Worm (Caenorhabditis elegans) whole organism, young adult: ENCODE results near the gene lin-52.

Experiments used
- B0019.2 ChIP-seq: fragments of 200-800 bp; sonication (Bioruptor generic); conservative IDR thresholded peaks from 2 replicates; pipeline ENCODE4 v1.3.6; 2022; ENCODE audit warnings: missing genetic modification reagents, missing genetic modification characterization, missing compliant biosample characterization
- D2030.7 ChIP-seq: fragments of 200-800 bp; sonication (Bioruptor generic); IDR thresholded peaks from 2 replicates; pipeline ENCODE4 v1.3.6; 2022; ENCODE audit warnings: missing genetic modification reagents, missing genetic modification characterization, missing compliant biosample characterization
- F55B11.4 ChIP-seq: sonication (generic microtip); optimal IDR thresholded peaks from 2 replicates; lab custom pipeline; 2016; ENCODE audit warnings: missing compliant biosample characterization, missing genetic modification characterization, borderline replicate concordance; ENCODE audit not compliant: insufficient read depth
- K11D2.4 ChIP-seq: fragments of 200-800 bp; sonication (Bioruptor generic); IDR thresholded peaks from 2 replicates; pipeline ENCODE4 v1.3.6; 2022; ENCODE audit warnings: missing genetic modification reagents, missing genetic modification characterization, missing compliant biosample characterization
- ZK185.1 ChIP-seq: sonication (generic microtip); optimal IDR thresholded peaks from 2 replicates; lab custom pipeline; 2016; ENCODE audit warnings: mild to moderate bottlenecking, missing genetic modification characterization, missing compliant biosample characterization; ENCODE audit not compliant: poor library complexity, severe bottlenecking
- ama-1 ChIP-seq, 3 experiments: fragments of 150-350 bp in 1 of 3; sonication (generic microtip) in 2 of 3; optimal IDR thresholded peaks; 2 replicates each; lab custom pipeline; 2014 to 2018; ENCODE audit warnings: missing biosample characterization in 2 of 3, missing genetic modification characterization in 2 of 3, missing genetic modification reagents in 2 of 3
- aptf-2 ChIP-seq: fragments of 200-800 bp; sonication (Bioruptor generic); conservative IDR thresholded peaks from 2 replicates; pipeline ENCODE4 v1.3.6; 2022; ENCODE audit warnings: missing genetic modification reagents, missing genetic modification characterization, missing compliant biosample characterization
- attf-5 ChIP-seq: fragments of 200-800 bp; sonication (Bioruptor generic); optimal IDR thresholded peaks from 2 replicates; lab custom pipeline; 2018; ENCODE audit warnings: mild to moderate bottlenecking, missing genetic modification characterization, missing compliant biosample characterization
- cebp-1 ChIP-seq, 2 experiments: fragments of 200-800 bp in 1 of 2; sonication (Bioruptor generic) in 1 of 2; sonication (generic microtip) in 1 of 2; IDR thresholded peaks in 1 of 2; optimal IDR thresholded peaks in 1 of 2; 2 replicates each; pipeline versions ENCODE4 v1.3.6 to Lab custom; 2017 to 2022; ENCODE audit warnings: missing compliant biosample characterization in 2 of 2, missing genetic modification characterization in 2 of 2, mild to moderate bottlenecking in 1 of 2, missing genetic modification reagents in 1 of 2, moderate library complexity in 1 of 2
- efl-1 ChIP-seq: fragments of 150-350 bp; optimal IDR thresholded peaks from 2 replicates; lab custom pipeline; 2014; ENCODE audit warnings: missing biosample characterization, missing genetic modification reagents, missing genetic modification characterization
- lin-35 ChIP-seq, 3 experiments: fragments of 150-350 bp in 2 of 3; sonication (generic microtip) in 1 of 3; optimal IDR thresholded peaks; 2 replicates each; lab custom pipeline; 2014 to 2018; ENCODE audit warnings: missing biosample characterization in 3 of 3, missing genetic modification characterization in 3 of 3, missing genetic modification reagents in 3 of 3
- snpc-3.4 ChIP-seq: sonication (generic microtip); optimal IDR thresholded peaks from 2 replicates; lab custom pipeline; 2017; ENCODE audit warnings: missing genetic modification characterization, mild to moderate bottlenecking, missing compliant biosample characterization, antibody characterized with exemption, moderate library complexity, missing genotype, missing genetic modification reagents
- snpc-4 ChIP-seq, 5 experiments: fragments of 150-350 bp in 1 of 5; sonication (generic microtip) in 4 of 5; optimal IDR thresholded peaks; 2 replicates each; lab custom pipeline; 2014 to 2018; ENCODE audit warnings: missing genetic modification characterization in 5 of 5, missing biosample characterization in 3 of 5, antibody characterized with exemption in 2 of 5, mild to moderate bottlenecking in 2 of 5, missing compliant biosample characterization in 2 of 5, missing genotype in 2 of 5, moderate library complexity in 2 of 5, missing genetic modification reagents in 1 of 5
- unc-130 ChIP-seq: sonication (generic microtip); optimal IDR thresholded peaks from 2 replicates; lab custom pipeline; 2016; ENCODE audit warnings: missing genetic modification reagents, missing genetic modification characterization, missing compliant biosample characterization

DNA sequence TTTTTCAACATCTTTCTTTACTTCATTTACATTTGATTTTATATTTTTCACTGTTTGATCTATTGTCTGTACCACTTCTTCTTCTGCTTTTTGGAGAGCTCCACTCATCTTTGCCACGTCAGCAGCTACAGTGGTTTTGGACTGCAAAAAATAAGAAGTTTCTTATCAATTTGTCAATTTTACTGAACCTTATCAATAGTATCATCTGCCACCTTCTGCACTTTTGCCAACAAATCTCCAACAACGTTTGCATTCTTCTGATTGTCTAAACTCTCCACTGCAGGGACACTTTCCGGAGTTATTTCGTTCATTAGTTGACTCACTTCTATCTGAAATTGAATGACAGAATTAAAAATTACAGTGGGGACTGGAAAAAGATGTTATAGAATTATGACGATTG is 37.8 kb downstream of the lin-52 start:
- TF ChIP-seq B0019.2 (GFP tag; lab: Robert Waterston, UW) (no peak), lin-35 (GFP tag; optimal IDR thresholded peaks at IDR 0.05; lab: Kevin White, UChicago) (no peak), ama-1 (optimal IDR thresholded peaks at IDR 0.05; lab: Kevin White, UChicago) (no peak), ama-1 (GFP tag; optimal IDR thresholded peaks at IDR 0.05; lab: Kevin White, UChicago) (no peak), attf-5 (GFP tag; lab: Kevin White, UChicago) (no peak), aptf-2 (GFP tag; lab: Robert Waterston, UW) (no peak), D2030.7 (GFP tag; lab: Robert Waterston, UW) (no peak), cebp-1 (GFP tag; IDR thresholded peaks at IDR 0.05; lab: Robert Waterston, UW) (no peak), cebp-1 (tag; optimal IDR thresholded peaks at IDR 0.05; lab: Kevin White, UChicago) (no peak), F55B11.4 (no peak), snpc-4 (GFP tag; optimal IDR thresholded peaks at IDR 0.05; lab: Kevin White, UChicago) (no peak), snpc-4 (tag; optimal IDR thresholded peaks at IDR 0.05; lab: Kevin White, UChicago) (no peak), efl-1 (GFP tag; lab: Kevin White, UChicago) (no peak), unc-130 (no peak), snpc-3.4 (tag; lab: Kevin White, UChicago) (no peak), K11D2.4 (no peak), ZK185.1 (no peak)
